Worm (Caenorhabditis elegans) whole organism, L4/young adult: Measurements from ENCODE around the gene T12A2.3.

Experiments used
- W03F9.2 ChIP-seq: fragments of 150-350 bp; optimal IDR thresholded peaks from 2 replicates; lab custom pipeline; 2014; ENCODE audit warnings: missing biosample characterization, missing genetic modification characterization
- dao-5 ChIP-seq: sonication (generic microtip); optimal IDR thresholded peaks from 2 replicates; lab custom pipeline; 2016; ENCODE audit warnings: missing genotype, missing genetic modification characterization, moderate library complexity, missing compliant biosample characterization

- TF ChIP-seq W03F9.2 (tag; lab: Kevin White, UChicago) (peak; percentile 90), dao-5 (tag; lab: Kevin White, UChicago) (no peak)
Observed at ce11 chrIII:6206161-6206853, 34.3 kb upstream of the T12A2.3 start, which contains the start of the genes sna-3 and rps-3.
